Worm (Caenorhabditis elegans) whole organism, L4 larva: ENCODE data around the gene dyf-6.
A peak's percentile ranks its signal among the peaks of the same experiment; 100 is the strongest.

Source experiments
- D1046.2 ChIP-seq: fragments of 200-800 bp; sonication (Bioruptor generic); IDR thresholded peaks from 2 replicates; pipeline ENCODE4 v1.3.6; 2022; ENCODE audit warnings: missing genetic modification characterization, missing compliant biosample characterization
- F44E2.7 ChIP-seq: fragments of 200-800 bp; sonication (Bioruptor generic); IDR thresholded peaks from 2 replicates; pipeline ENCODE4 v2.1.2; 2022; ENCODE audit warnings: missing genetic modification characterization, missing compliant biosample characterization
- R02D3.7 ChIP-seq: fragments of 150-350 bp; sonication (generic microtip); optimal IDR thresholded peaks from 3 replicates; lab custom pipeline; 2014; ENCODE audit warnings: missing biosample characterization, missing genetic modification characterization
- T20F7.1 ChIP-seq: fragments of 200-800 bp; sonication (Bioruptor generic); optimal IDR thresholded peaks from 2 replicates; lab custom pipeline; 2018; ENCODE audit warnings: mild to moderate bottlenecking, missing genetic modification characterization, missing compliant biosample characterization
- ama-1 ChIP-seq: fragments of 150-350 bp; optimal IDR thresholded peaks from 2 replicates; lab custom pipeline; 2014; ENCODE audit warnings: inconsistent platforms, mixed read lengths
- arid-1 ChIP-seq: fragments of 200-800 bp; sonication (Bioruptor generic); conservative IDR thresholded peaks from 2 replicates; pipeline ENCODE4 v1.3.6; 2022; ENCODE audit warnings: missing genetic modification reagents, missing genetic modification characterization, missing compliant biosample characterization
- ceh-20 ChIP-seq: fragments of 200-800 bp; sonication (Bioruptor generic); IDR thresholded peaks from 2 replicates; pipeline ENCODE4 v1.3.6; 2022; ENCODE audit warnings: missing genetic modification reagents, missing genetic modification characterization, missing compliant biosample characterization
- ceh-28 ChIP-seq: fragments of 150-350 bp; optimal IDR thresholded peaks from 2 replicates; lab custom pipeline; 2014; ENCODE audit warnings: missing biosample characterization, missing genetic modification reagents, missing genetic modification characterization
- ceh-44 ChIP-seq: fragments of 200-800 bp; sonication (Bioruptor generic); IDR thresholded peaks from 2 replicates; pipeline ENCODE4 v1.3.6; 2022; ENCODE audit warnings: missing genetic modification reagents, missing genetic modification characterization, missing compliant biosample characterization
- ces-1 ChIP-seq: fragments of 150-350 bp; sonication (generic microtip); optimal IDR thresholded peaks from 4 replicates; lab custom pipeline; 2014; ENCODE audit warnings: missing biosample characterization, missing genetic modification reagents, missing genetic modification characterization
- cey-2 ChIP-seq: sonication (generic microtip); optimal IDR thresholded peaks from 3 replicates; lab custom pipeline; 2017; ENCODE audit warnings: missing genetic modification characterization, mild to moderate bottlenecking, missing compliant biosample characterization, antibody characterized with exemption, borderline replicate concordance; ENCODE audit not compliant: insufficient read depth
- daf-16 ChIP-seq, 3 experiments: sonication (generic microtip); optimal IDR thresholded peaks; 2 replicates each; lab custom pipeline; 2016 to 2017; ENCODE audit warnings: missing genetic modification characterization in 3 of 3, missing genetic modification reagents in 3 of 3, mild to moderate bottlenecking in 2 of 3, missing compliant biosample characterization in 2 of 3, missing biosample characterization in 1 of 3, moderate library complexity in 1 of 3
- daf-19 ChIP-seq: fragments of 200-800 bp; sonication (Bioruptor generic); conservative IDR thresholded peaks from 2 replicates; pipeline ENCODE4 v1.3.6; 2022; ENCODE audit warnings: missing genetic modification characterization, missing compliant biosample characterization
- daf-8 ChIP-seq: fragments of 200-800 bp; sonication (Bioruptor generic); IDR thresholded peaks from 2 replicates; pipeline ENCODE4 v1.3.6; 2022; ENCODE audit warnings: missing genetic modification characterization, missing compliant biosample characterization
- dmd-6 ChIP-seq: fragments of 200-800 bp; sonication (Bioruptor generic); IDR thresholded peaks from 2 replicates; pipeline ENCODE4 v1.3.6; 2022; ENCODE audit warnings: missing genetic modification reagents, missing genetic modification characterization, missing compliant biosample characterization
- dve-1 ChIP-seq: sonication (generic microtip); optimal IDR thresholded peaks from 2 replicates; lab custom pipeline; 2017; ENCODE audit warnings: antibody characterized with exemption, mild to moderate bottlenecking, missing genetic modification characterization, missing compliant biosample characterization; ENCODE audit not compliant: insufficient read depth
- fkh-10 ChIP-seq: fragments of 150-350 bp; optimal IDR thresholded peaks from 2 replicates; lab custom pipeline; 2014; ENCODE audit warnings: missing biosample characterization, missing genetic modification reagents, missing genetic modification characterization
- gei-8 ChIP-seq: fragments of 200-800 bp; sonication (Bioruptor generic); optimal IDR thresholded peaks from 2 replicates; lab custom pipeline; 2018; ENCODE audit warnings: mild to moderate bottlenecking, missing genetic modification characterization, missing compliant biosample characterization
- hlh-11 ChIP-seq: fragments of 200-800 bp; sonication (Bioruptor generic); optimal IDR thresholded peaks from 2 replicates; lab custom pipeline; 2018; ENCODE audit warnings: mild to moderate bottlenecking, missing genetic modification characterization, missing compliant biosample characterization
- hlh-30 ChIP-seq: sonication (generic microtip); optimal IDR thresholded peaks from 2 replicates; lab custom pipeline; 2017; ENCODE audit warnings: antibody characterized with exemption, mild to moderate bottlenecking, missing genetic modification characterization, missing compliant biosample characterization; ENCODE audit not compliant: insufficient read depth
- lsy-2 ChIP-seq, 2 experiments: fragments of 150-350 bp in 1 of 2; sonication (generic microtip) in 1 of 2; optimal IDR thresholded peaks; 2 replicates each; lab custom pipeline; 2014 to 2017; ENCODE audit warnings: missing biosample characterization in 2 of 2, missing genetic modification characterization in 2 of 2
- madf-9 ChIP-seq: fragments of 200-800 bp; sonication (Bioruptor generic); conservative IDR thresholded peaks from 2 replicates; pipeline ENCODE4 v1.3.6; 2022; ENCODE audit warnings: missing genetic modification reagents, missing genetic modification characterization, missing compliant biosample characterization
- mdl-1 ChIP-seq, 2 experiments: fragments of 150-350 bp in 1 of 2; sonication (generic microtip) in 1 of 2; optimal IDR thresholded peaks; 2 replicates each; lab custom pipeline; 2014 to 2017; ENCODE audit warnings: missing biosample characterization in 2 of 2, missing genetic modification characterization in 2 of 2
- mdt-29 ChIP-seq: fragments of 200-800 bp; sonication (Bioruptor generic); IDR thresholded peaks from 2 replicates; pipeline ENCODE4 v1.3.6; 2022; ENCODE audit warnings: missing genetic modification reagents, missing genetic modification characterization, missing compliant biosample characterization
- mep-1 ChIP-seq: fragments of 150-350 bp; sonication (generic microtip); optimal IDR thresholded peaks from 3 replicates; lab custom pipeline; 2014; ENCODE audit warnings: missing biosample characterization, missing genetic modification characterization
- nhr-102 ChIP-seq: sonication (generic microtip); optimal IDR thresholded peaks from 2 replicates; lab custom pipeline; 2016; ENCODE audit warnings: mild to moderate bottlenecking, missing genetic modification characterization, moderate library complexity, missing compliant biosample characterization
- nhr-11 ChIP-seq: fragments of 150-350 bp; optimal IDR thresholded peaks from 2 replicates; lab custom pipeline; 2014; ENCODE audit warnings: missing biosample characterization, missing genetic modification characterization
- nhr-25 ChIP-seq: sonication (generic microtip); optimal IDR thresholded peaks from 2 replicates; lab custom pipeline; 2017; ENCODE audit warnings: missing genetic modification characterization, mild to moderate bottlenecking, missing compliant biosample characterization, antibody characterized with exemption, moderate library complexity, borderline replicate concordance; ENCODE audit not compliant: insufficient read depth
- nhr-28 ChIP-seq: fragments of 150-350 bp; optimal IDR thresholded peaks from 2 replicates; lab custom pipeline; 2014; ENCODE audit warnings: missing biosample characterization, missing genetic modification characterization
- nhr-41 ChIP-seq: fragments of 200-800 bp; sonication (Bioruptor generic); IDR thresholded peaks from 2 replicates; pipeline ENCODE4 v1.3.6; 2022; ENCODE audit warnings: missing genetic modification reagents, missing genetic modification characterization, missing compliant biosample characterization
- nhr-48 ChIP-seq: sonication (generic microtip); optimal IDR thresholded peaks from 2 replicates; lab custom pipeline; 2016; ENCODE audit warnings: mild to moderate bottlenecking, missing genetic modification characterization, missing compliant biosample characterization
- nhr-6 ChIP-seq: fragments of 150-350 bp; optimal IDR thresholded peaks from 2 replicates; lab custom pipeline; 2014; ENCODE audit warnings: missing biosample characterization, missing genetic modification characterization
- nhr-77 ChIP-seq: fragments of 150-350 bp; optimal IDR thresholded peaks from 2 replicates; lab custom pipeline; 2014; ENCODE audit warnings: missing biosample characterization, missing genetic modification characterization
- pqm-1 ChIP-seq: sonication (generic microtip); optimal IDR thresholded peaks from 2 replicates; lab custom pipeline; 2017; ENCODE audit warnings: missing biosample characterization, missing genetic modification characterization
- skn-1 ChIP-seq: fragments of 150-350 bp; optimal IDR thresholded peaks from 2 replicates; lab custom pipeline; 2014; ENCODE audit warnings: missing biosample characterization, missing genetic modification characterization
- snpc-1.2 ChIP-seq: fragments of 200-800 bp; sonication (Bioruptor generic); IDR thresholded peaks from 2 replicates; pipeline ENCODE4 v1.3.6; 2022; ENCODE audit warnings: missing genetic modification reagents, missing genetic modification characterization, missing compliant biosample characterization
- spr-1 ChIP-seq: sonication (generic microtip); optimal IDR thresholded peaks from 2 replicates; lab custom pipeline; 2016; ENCODE audit warnings: mild to moderate bottlenecking, missing genetic modification characterization, missing compliant biosample characterization
- tra-1 ChIP-seq: fragments of 200-800 bp; sonication (Bioruptor generic); IDR thresholded peaks from 2 replicates; pipeline ENCODE4 v1.3.6; 2022; ENCODE audit warnings: missing genetic modification reagents, missing genetic modification characterization, missing compliant biosample characterization
- unc-39 ChIP-seq: sonication (generic microtip); optimal IDR thresholded peaks from 2 replicates; lab custom pipeline; 2017; ENCODE audit warnings: missing biosample characterization, missing genetic modification characterization
- unc-62 ChIP-seq, 3 experiments: fragments of 150-350 bp in 1 of 3; sonication (generic microtip); optimal IDR thresholded peaks in 2 of 3; peaks in 1 of 3; 1 replicate in 1 of 3; 2 replicates in 2 of 3; lab custom pipeline; 2014 to 2017; ENCODE audit warnings: missing biosample characterization in 3 of 3, missing genetic modification characterization in 3 of 3, missing genetic modification reagents in 3 of 3, missing genotype in 1 of 3
- vab-7 ChIP-seq: fragments of 200-800 bp; sonication (Bioruptor generic); IDR thresholded peaks from 2 replicates; pipeline ENCODE4 v1.3.6; 2022; ENCODE audit warnings: missing genetic modification reagents, missing genetic modification characterization, missing compliant biosample characterization
- zag-1 ChIP-seq: fragments of 150-350 bp; optimal IDR thresholded peaks from 2 replicates; lab custom pipeline; 2014; ENCODE audit warnings: missing biosample characterization, missing genetic modification characterization
- zfp-3 ChIP-seq: fragments of 200-800 bp; sonication (Bioruptor generic); conservative IDR thresholded peaks from 2 replicates; pipeline ENCODE4 v1.3.6; 2022; ENCODE audit warnings: missing genetic modification reagents, missing genetic modification characterization, missing compliant biosample characterization
- zip-2 ChIP-seq: fragments of 150-350 bp; optimal IDR thresholded peaks from 2 replicates; lab custom pipeline; 2014; ENCODE audit warnings: missing biosample characterization, missing genetic modification characterization
- ztf-11 ChIP-seq: fragments of 150-350 bp; optimal IDR thresholded peaks from 2 replicates; lab custom pipeline; 2014; ENCODE audit warnings: missing biosample characterization, missing genetic modification characterization
- ztf-7 ChIP-seq: fragments of 150-350 bp; optimal IDR thresholded peaks from 2 replicates; lab custom pipeline; 2014; ENCODE audit warnings: missing biosample characterization, missing genetic modification characterization

The dyf-6 gene

ce11 chrX:10379678-10380077 lies 6.6 kb downstream of the dyf-6 start, which contains the start of gene rme-4:
TSS of gene rme-4 (minus strand) at chrX:10379845.
- TF ChIP-seq daf-16 (GFP tag; optimal IDR thresholded peaks at IDR 0.05; lab: Kevin White, UChicago) (no peak), daf-16 (tag; optimal IDR thresholded peaks at IDR 0.05; lab: Kevin White, UChicago) (peak; percentile 65), dmd-6 (GFP tag; lab: Robert Waterston, UW) (peak; percentile 62; the same call in 1 of the 2 replicates), pqm-1 (tag; lab: Kevin White, UChicago) (peak; percentile 55), T20F7.1 (GFP tag; lab: Kevin White, UChicago) (peak; percentile 9), unc-62 (GFP tag; optimal IDR thresholded peaks at IDR 0.05 in 1 of 2; lab: Kevin White, UChicago) (peak in 1 of 2 experiments; percentile 22), unc-62 (tag; optimal IDR thresholded peaks at IDR 0.05; lab: Kevin White, UChicago) (no peak), dve-1 (peak; percentile 37), nhr-77 (tag; lab: Kevin White, UChicago) (no peak), ceh-20 (GFP tag; lab: Robert Waterston, UW) (peak; percentile 54; the same call in 1 of the 2 replicates), daf-8 (no peak), nhr-28 (tag; lab: Kevin White, UChicago) (peak; percentile 58)

- TF ChIP-seq cey-2 (tag; lab: Kevin White, UChicago) (no peak), daf-8 (no peak), madf-9 (GFP tag; lab: Robert Waterston, UW) (peak; percentile 57; the same call in 1 of the 2 replicates), mdl-1 (tag; optimal IDR thresholded peaks at IDR 0.05; lab: Kevin White, UChicago) (peak in 1 of 2 experiments; percentile 94), gei-8 (GFP tag; lab: Kevin White, UChicago) (peak; percentile 6), nhr-102 (tag; lab: Kevin White, UChicago) (no peak), nhr-41 (no peak), fkh-10 (GFP tag; lab: Kevin White, UChicago) (peak; percentile 70), ztf-7 (tag; lab: Kevin White, UChicago) (peak; percentile 67), mep-1 (peak; percentile 94), ceh-20 (GFP tag; lab: Robert Waterston, UW) (peak; percentile 80), dmd-6 (GFP tag; lab: Robert Waterston, UW) (peak; percentile 82), nhr-28 (tag; lab: Kevin White, UChicago) (peak; percentile 73), skn-1 (tag; lab: Kevin White, UChicago) (no peak), zfp-3 (GFP tag; lab: Robert Waterston, UW) (no peak; the same call in 1 of the 2 replicates), tra-1 (GFP tag; lab: Robert Waterston, UW) (0 out of 2 replicates have a peak, but pooled peaks have one; percentile 47), nhr-11 (tag; lab: Kevin White, UChicago) (peak; percentile 85), F44E2.7 (GFP tag; lab: Robert Waterston, UW) (no peak), nhr-48 (tag; lab: Kevin White, UChicago) (peak; percentile 72), ama-1 (lab: Kevin White, UChicago) (no peak), zip-2 (tag; lab: Kevin White, UChicago) (no peak), hlh-30 (tag; lab: Kevin White, UChicago) (peak; percentile 98), nhr-6 (tag; lab: Kevin White, UChicago) (peak; percentile 88), D1046.2 (GFP tag; lab: Robert Waterston, UW) (no peak), unc-39 (tag; lab: Kevin White, UChicago) (no peak), ztf-11 (no peak), lsy-2 (tag; optimal IDR thresholded peaks at IDR 0.05; lab: Kevin White, UChicago) (peak; percentile 46 to 92), T20F7.1 (GFP tag; lab: Kevin White, UChicago) (no peak), zag-1 (tag; lab: Kevin White, UChicago) (no peak), spr-1 (tag; lab: Kevin White, UChicago) (no peak), daf-19 (GFP tag; lab: Robert Waterston, UW) (no peak), arid-1 (0 out of 2 replicates have a peak, but pooled peaks have one; percentile 11), ceh-28 (tag; lab: Kevin White, UChicago) (no peak), vab-7 (no peak), ces-1 (peak; percentile 50), daf-16 (GFP tag; optimal IDR thresholded peaks at IDR 0.05; lab: Kevin White, UChicago) (peak in 1 of 2 experiments; percentile 76), daf-16 (tag; optimal IDR thresholded peaks at IDR 0.05; lab: Kevin White, UChicago) (peak; percentile 64), ceh-44 (no peak), nhr-25 (tag; lab: Kevin White, UChicago) (peak; percentile 67), mdt-29 (GFP tag; lab: Robert Waterston, UW) (no peak), hlh-11 (tag; lab: Kevin White, UChicago) (peak; percentile 97), snpc-1.2 (no peak), R02D3.7 (tag; lab: Kevin White, UChicago) (no peak)
Measured at ce11 chrX:10377663-10378062, 8.6 kb downstream of the dyf-6 start.
